Worm (Caenorhabditis elegans) whole organism, L1 larva: Measurements from ENCODE around the gene fipr-4.

Source experiments
- Y116A8C.19 ChIP-seq: sonication (generic microtip); optimal IDR thresholded peaks from 2 replicates; lab custom pipeline; 2016; ENCODE audit warnings: missing compliant biosample characterization, missing genetic modification characterization, borderline replicate concordance
- aly-2 ChIP-seq: fragments of 150-350 bp; optimal IDR thresholded peaks from 2 replicates; lab custom pipeline; 2014; ENCODE audit warnings: missing biosample characterization, missing genetic modification characterization
- egl-27 ChIP-seq, 2 experiments: fragments of 150-350 bp in 1 of 2; sonication (generic microtip); optimal IDR thresholded peaks; 3 replicates each; lab custom pipeline; 2017 to 2018; ENCODE audit warnings: missing biosample characterization in 2 of 2, missing genetic modification characterization in 2 of 2, missing genetic modification reagents in 2 of 2
- jun-1 ChIP-seq: fragments of 150-350 bp; optimal IDR thresholded peaks from 2 replicates; lab custom pipeline; 2014; ENCODE audit warnings: missing biosample characterization, missing genetic modification reagents, missing genetic modification characterization
- lin-13 ChIP-seq: fragments of 150-350 bp; optimal IDR thresholded peaks from 2 replicates; lab custom pipeline; 2014; ENCODE audit warnings: missing biosample characterization, missing genetic modification reagents, missing genetic modification characterization
- lin-35 ChIP-seq, 2 experiments: fragments of 150-350 bp; optimal IDR thresholded peaks; 2 replicates each; lab custom pipeline; 2014; ENCODE audit warnings: missing biosample characterization in 2 of 2, missing genetic modification characterization in 2 of 2, missing genetic modification reagents in 2 of 2
- lin-39 ChIP-seq: fragments of 150-350 bp; optimal IDR thresholded peaks from 2 replicates; lab custom pipeline; 2014; ENCODE audit warnings: missing biosample characterization, missing genetic modification reagents, missing genetic modification characterization
- lsy-2 ChIP-seq, 2 experiments: fragments of 150-350 bp; optimal IDR thresholded peaks; 2 replicates each; lab custom pipeline; 2014; ENCODE audit warnings: missing biosample characterization in 2 of 2, missing genetic modification characterization in 2 of 2
- mdl-1 ChIP-seq, 2 experiments: fragments of 150-350 bp; optimal IDR thresholded peaks; 2 replicates each; lab custom pipeline; 2014 to 2017; ENCODE audit warnings: missing biosample characterization in 2 of 2, missing genetic modification characterization in 2 of 2, inconsistent platforms in 1 of 2
- skn-1 ChIP-seq: fragments of 150-350 bp; optimal IDR thresholded peaks from 2 replicates; lab custom pipeline; 2014; ENCODE audit warnings: missing biosample characterization, missing genetic modification characterization
- sup-37 ChIP-seq: fragments of 200-800 bp; sonication (Bioruptor generic); optimal IDR thresholded peaks from 2 replicates; lab custom pipeline; 2018; ENCODE audit warnings: mild to moderate bottlenecking, missing genetic modification characterization, missing compliant biosample characterization
- xbp-1 ChIP-seq: sonication (generic microtip); optimal IDR thresholded peaks from 2 replicates; lab custom pipeline; 2016; ENCODE audit warnings: missing genetic modification characterization, missing compliant biosample characterization

DNA sequence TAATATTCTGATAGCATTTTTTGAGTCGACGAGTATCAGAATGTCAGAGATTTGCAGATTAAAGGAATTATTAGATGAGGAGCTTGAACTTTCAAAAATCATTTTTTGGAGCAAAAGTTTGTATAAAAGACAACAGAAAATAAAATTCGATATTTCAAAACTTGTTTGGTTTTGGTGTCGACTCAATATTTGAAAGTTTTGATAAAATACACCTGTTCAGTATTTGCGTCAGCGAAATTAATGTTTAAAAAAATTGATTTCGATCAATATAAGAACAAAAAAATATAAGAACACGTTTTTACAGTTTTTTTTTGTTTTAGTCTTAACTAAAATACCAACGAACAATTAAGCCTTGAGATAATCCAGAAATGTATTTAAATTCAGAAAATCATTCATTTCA is 7.7 kb downstream of the fipr-4 start, which contains the start of gene C12D8.13:
- TF ChIP-seq Y116A8C.19 (tag; lab: Kevin White, UChicago) (no peak), egl-27 (tag; optimal IDR thresholded peaks at IDR 0.05; lab: Kevin White, UChicago) (no peak), lin-13 (GFP tag; lab: Kevin White, UChicago) (no peak), lin-35 (GFP tag; optimal IDR thresholded peaks at IDR 0.05; lab: Kevin White, UChicago) (no peak), jun-1 (tag; lab: Kevin White, UChicago) (no peak), aly-2 (tag; lab: Kevin White, UChicago) (no peak), skn-1 (no peak), xbp-1 (tag; lab: Kevin White, UChicago) (no peak), lin-39 (tag; lab: Kevin White, UChicago) (no peak), sup-37 (GFP tag; lab: Kevin White, UChicago) (no peak), mdl-1 (tag; optimal IDR thresholded peaks at IDR 0.05; lab: Kevin White, UChicago) (no peak), lsy-2 (tag; optimal IDR thresholded peaks at IDR 0.05; lab: Kevin White, UChicago) (no peak)
